Fruit fly (Drosophila melanogaster) whole organism: ENCODE measurements around the gene GstT4.

Experiments used
- CG8478 ChIP-seq: fragments of >200 bp; optimal IDR thresholded peaks from 2 replicates; lab custom pipeline; 2018; ENCODE audit warnings: inconsistent platforms
- pan ChIP-seq: fragments of >200 bp; optimal IDR thresholded peaks from 2 replicates; lab custom pipeline; 2017
- psq ChIP-seq: fragments of >200 bp; optimal IDR thresholded peaks from 2 replicates; lab custom pipeline; 2017
- usp ChIP-seq: fragments of >200 bp; optimal IDR thresholded peaks from 2 replicates; lab custom pipeline; 2017; ENCODE audit warnings: missing biosample characterization, missing genetic modification characterization, mixed read lengths

DNA sequence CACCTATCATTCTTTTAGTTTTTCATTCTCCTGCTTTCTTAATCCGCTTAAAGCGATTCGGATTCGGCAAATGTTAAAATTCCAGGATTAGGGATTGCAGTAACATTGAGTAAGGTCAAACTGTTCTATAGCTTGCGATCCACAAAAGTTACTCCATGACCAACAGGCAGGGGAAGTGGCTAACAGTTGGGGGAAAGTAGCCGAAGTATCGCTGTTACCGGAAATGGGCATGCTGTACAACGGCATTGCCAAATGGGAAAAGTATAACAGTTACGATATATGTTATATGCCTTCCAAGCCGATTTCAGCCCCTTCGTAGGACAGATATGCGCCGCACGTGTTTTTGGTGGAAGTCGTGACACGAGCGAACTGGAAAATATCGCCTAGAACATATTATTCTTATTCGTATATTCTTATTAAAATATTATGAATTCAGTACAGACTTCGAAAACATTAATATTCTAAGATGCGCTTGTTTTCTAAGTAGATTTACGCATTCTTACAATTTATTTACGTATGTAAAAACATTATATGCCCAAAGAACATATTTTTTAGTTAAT is 46.2 kb upstream of the GstT4 start:
- no peak for TF ChIP-seq psq (lab: Kevin White, UChicago)
- TF ChIP-seq pan (lab: Kevin White, UChicago): no peak
- no peak for TF ChIP-seq usp (GFP tag; lab: Kevin White, UChicago)
- TF ChIP-seq CG8478 (lab: Kevin White, UChicago): no peak
